Worm (Caenorhabditis elegans) whole organism, late embryonic: Measurements from ENCODE around the gene scav-4.

Source experiments
- C08G9.2 ChIP-seq: sonication (generic microtip); optimal IDR thresholded peaks from 2 replicates; lab custom pipeline; 2016; ENCODE audit warnings: mild to moderate bottlenecking, missing genetic modification characterization, moderate library complexity, missing compliant biosample characterization
- C38D4.7 ChIP-seq: fragments of 200-800 bp; sonication (Bioruptor generic); optimal IDR thresholded peaks from 2 replicates; lab custom pipeline; 2018; ENCODE audit warnings: mild to moderate bottlenecking, missing genetic modification characterization, moderate library complexity, missing compliant biosample characterization
- F13H6.1 ChIP-seq: sonication (generic microtip); optimal IDR thresholded peaks from 2 replicates; lab custom pipeline; 2016; ENCODE audit warnings: missing genetic modification characterization, missing compliant biosample characterization
- K02D7.2 ChIP-seq: sonication (generic microtip); optimal IDR thresholded peaks from 2 replicates; lab custom pipeline; 2017; ENCODE audit warnings: mild to moderate bottlenecking, missing genetic modification characterization, missing compliant biosample characterization
- T23F11.4 ChIP-seq: fragments of 200-800 bp; sonication (Bioruptor generic); optimal IDR thresholded peaks from 2 replicates; lab custom pipeline; 2018; ENCODE audit warnings: mild to moderate bottlenecking, missing genetic modification characterization, missing compliant biosample characterization
- ceh-14 ChIP-seq: sonication (generic microtip); optimal IDR thresholded peaks from 2 replicates; lab custom pipeline; 2016; ENCODE audit warnings: missing genotype, missing genetic modification characterization, missing compliant biosample characterization
- ceh-18 ChIP-seq: sonication (generic microtip); optimal IDR thresholded peaks from 2 replicates; lab custom pipeline; 2016; ENCODE audit warnings: missing genetic modification characterization, missing compliant biosample characterization
- ceh-19 ChIP-seq: fragments of 200-800 bp; sonication (Bioruptor generic); optimal IDR thresholded peaks from 2 replicates; lab custom pipeline; 2018; ENCODE audit warnings: mild to moderate bottlenecking, missing genetic modification characterization, missing compliant biosample characterization
- ceh-2 ChIP-seq: sonication (generic microtip); optimal IDR thresholded peaks from 2 replicates; lab custom pipeline; 2016; ENCODE audit warnings: missing genotype, missing genetic modification characterization, missing compliant biosample characterization
- ceh-22 ChIP-seq: sonication (generic microtip); optimal IDR thresholded peaks from 2 replicates; lab custom pipeline; 2017; ENCODE audit warnings: missing biosample characterization, missing genetic modification characterization
- ceh-30 ChIP-seq: fragments of 150-350 bp; optimal IDR thresholded peaks from 2 replicates; lab custom pipeline; 2014; ENCODE audit warnings: missing biosample characterization, missing genetic modification characterization
- ceh-31 ChIP-seq: sonication (generic microtip); optimal IDR thresholded peaks from 2 replicates; lab custom pipeline; 2016; ENCODE audit warnings: missing genetic modification characterization, missing compliant biosample characterization
- ceh-6 ChIP-seq: fragments of 200-800 bp; sonication (Bioruptor generic); optimal IDR thresholded peaks from 2 replicates; lab custom pipeline; 2018; ENCODE audit warnings: mild to moderate bottlenecking, missing genetic modification characterization, missing compliant biosample characterization
- dmd-4 ChIP-seq: sonication (generic microtip); optimal IDR thresholded peaks from 2 replicates; lab custom pipeline; 2016; ENCODE audit warnings: borderline replicate concordance, missing genetic modification characterization, missing compliant biosample characterization
- elt-2 ChIP-seq: sonication (generic microtip); optimal IDR thresholded peaks from 2 replicates; lab custom pipeline; 2016; ENCODE audit warnings: missing genetic modification reagents, missing genetic modification characterization, missing compliant biosample characterization
- elt-4 ChIP-seq: sonication (generic microtip); optimal IDR thresholded peaks from 2 replicates; lab custom pipeline; 2016; ENCODE audit warnings: missing genetic modification characterization, missing compliant biosample characterization
- ets-4 ChIP-seq: sonication (generic microtip); optimal IDR thresholded peaks from 2 replicates; lab custom pipeline; 2016; ENCODE audit warnings: missing genetic modification characterization, missing compliant biosample characterization
- eyg-1 ChIP-seq: sonication (generic microtip); optimal IDR thresholded peaks from 2 replicates; lab custom pipeline; 2016; ENCODE audit warnings: missing genotype, missing genetic modification characterization, missing compliant biosample characterization
- fax-1 ChIP-seq: sonication (generic microtip); optimal IDR thresholded peaks from 2 replicates; lab custom pipeline; 2016; ENCODE audit warnings: missing genotype, missing genetic modification characterization, missing compliant biosample characterization
- fkh-10 ChIP-seq: fragments of 150-350 bp; optimal IDR thresholded peaks from 2 replicates; lab custom pipeline; 2014; ENCODE audit warnings: missing biosample characterization, missing genetic modification reagents, missing genetic modification characterization
- hlh-15 ChIP-seq: sonication (generic microtip); optimal IDR thresholded peaks from 2 replicates; lab custom pipeline; 2016; ENCODE audit warnings: missing genetic modification characterization, missing compliant biosample characterization
- lim-6 ChIP-seq: sonication (generic microtip); optimal IDR thresholded peaks from 2 replicates; lab custom pipeline; 2016; ENCODE audit warnings: missing genetic modification characterization, missing compliant biosample characterization
- lin-11 ChIP-seq: fragments of 200-800 bp; sonication (Bioruptor generic); optimal IDR thresholded peaks from 2 replicates; lab custom pipeline; 2018; ENCODE audit warnings: mild to moderate bottlenecking, missing genetic modification characterization, missing compliant biosample characterization
- nfya-1 ChIP-seq: sonication (generic microtip); optimal IDR thresholded peaks from 2 replicates; lab custom pipeline; 2017; ENCODE audit warnings: missing genetic modification characterization, mild to moderate bottlenecking, missing compliant biosample characterization, antibody characterized with exemption, moderate library complexity
- nhr-11 ChIP-seq: fragments of 150-350 bp; optimal IDR thresholded peaks from 2 replicates; lab custom pipeline; 2014; ENCODE audit warnings: missing biosample characterization, missing genetic modification characterization
- pax-1 ChIP-seq: fragments of 150-350 bp; optimal IDR thresholded peaks from 2 replicates; lab custom pipeline; 2014; ENCODE audit warnings: missing biosample characterization, missing genetic modification characterization
- pros-1 ChIP-seq: fragments of 150-350 bp; optimal IDR thresholded peaks from 2 replicates; lab custom pipeline; 2014; ENCODE audit warnings: missing biosample characterization, missing genetic modification reagents, missing genetic modification characterization
- rnt-1 ChIP-seq: sonication (generic microtip); optimal IDR thresholded peaks from 2 replicates; lab custom pipeline; 2016; ENCODE audit warnings: missing genetic modification characterization, missing compliant biosample characterization
- sdc-2 ChIP-seq: sonication (generic microtip); optimal IDR thresholded peaks from 2 replicates; lab custom pipeline; 2016; ENCODE audit warnings: missing genotype, missing genetic modification characterization, missing compliant biosample characterization
- sox-4 ChIP-seq: sonication (generic microtip); optimal IDR thresholded peaks from 2 replicates; lab custom pipeline; 2017; ENCODE audit warnings: mild to moderate bottlenecking, missing genetic modification characterization, inconsistent platforms, missing compliant biosample characterization
- syd-9 ChIP-seq: sonication (generic microtip); optimal IDR thresholded peaks from 2 replicates; lab custom pipeline; 2016; ENCODE audit warnings: mild to moderate bottlenecking, missing genetic modification characterization, moderate library complexity, missing compliant biosample characterization
- tbx-2 ChIP-seq: sonication (generic microtip); optimal IDR thresholded peaks from 2 replicates; lab custom pipeline; 2016; ENCODE audit warnings: missing genetic modification characterization, missing compliant biosample characterization
- unc-3 ChIP-seq, 2 experiments: fragments of 200-800 bp in 1 of 2; sonication (Bioruptor generic) in 1 of 2; sonication (generic microtip) in 1 of 2; conservative IDR thresholded peaks in 1 of 2; optimal IDR thresholded peaks in 1 of 2; 2 replicates each; pipeline versions ENCODE4 v1.3.6 to Lab custom; 2016 to 2022; ENCODE audit warnings: missing compliant biosample characterization in 2 of 2, missing genetic modification characterization in 2 of 2, missing genetic modification reagents in 1 of 2
- unc-42 ChIP-seq: sonication (generic microtip); optimal IDR thresholded peaks from 2 replicates; lab custom pipeline; 2016; ENCODE audit warnings: missing genotype, missing genetic modification characterization, missing compliant biosample characterization
- unc-55 ChIP-seq: sonication (generic microtip); optimal IDR thresholded peaks from 2 replicates; lab custom pipeline; 2017; ENCODE audit warnings: missing biosample characterization, missing genetic modification reagents, missing genetic modification characterization
- zip-5 ChIP-seq: sonication (generic microtip); optimal IDR thresholded peaks from 2 replicates; lab custom pipeline; 2016; ENCODE audit warnings: missing genetic modification characterization, missing compliant biosample characterization

The scav-4 gene

DNA sequence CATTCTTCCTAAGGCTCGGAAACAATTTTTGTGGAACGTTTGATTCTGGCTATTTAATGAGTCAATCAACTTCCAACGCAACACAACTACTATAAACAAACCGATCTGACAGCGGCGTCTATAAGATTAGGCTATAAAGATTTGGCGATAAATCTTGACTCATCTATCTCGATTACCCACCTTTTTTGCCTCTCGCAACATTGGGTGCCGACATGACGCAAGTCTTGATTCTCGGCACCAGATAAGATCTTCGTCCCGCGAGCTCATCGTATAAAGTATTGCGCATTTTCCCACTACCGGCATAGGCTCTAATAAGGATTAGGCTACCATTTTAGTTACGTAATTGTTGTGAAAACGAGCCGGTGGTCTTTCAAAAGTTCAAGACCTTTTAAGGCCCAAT is 30.3 kb downstream of the scav-4 start:
- TF ChIP-seq ceh-30 (no peak), unc-55 (peak; percentile 2), C38D4.7 (GFP tag; lab: Kevin White, UChicago) (no peak), ceh-14 (tag; lab: Kevin White, UChicago) (no peak), fkh-10 (GFP tag; lab: Kevin White, UChicago) (no peak), ceh-2 (tag; lab: Kevin White, UChicago) (no peak), fax-1 (tag; lab: Kevin White, UChicago) (no peak), elt-4 (tag; lab: Kevin White, UChicago) (no peak), tbx-2 (peak; percentile 64), rnt-1 (tag; lab: Kevin White, UChicago) (peak; percentile 6), ets-4 (no peak), pros-1 (no peak), F13H6.1 (tag; lab: Kevin White, UChicago) (no peak), T23F11.4 (GFP tag; lab: Kevin White, UChicago) (no peak)

DNA sequence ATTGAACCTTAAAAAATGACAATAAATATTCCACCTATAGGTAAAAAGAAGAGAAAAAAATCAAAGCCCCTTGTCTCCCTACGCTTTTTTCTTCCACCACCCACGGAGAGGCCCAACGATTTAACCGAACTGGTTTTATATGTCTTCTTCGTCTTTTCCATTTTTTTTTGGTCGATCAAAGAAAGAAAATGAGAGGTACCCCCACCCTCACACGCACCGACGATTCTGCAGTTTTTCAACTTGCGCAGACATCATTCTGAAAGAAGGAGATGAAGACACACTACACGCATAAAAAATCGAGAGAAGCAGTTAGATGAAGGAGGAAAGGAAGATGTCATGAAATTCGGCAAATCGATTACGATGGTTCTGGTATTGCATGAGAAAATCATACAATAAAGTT is 32.8 kb downstream of the scav-4 start:
- TF ChIP-seq eyg-1 (tag; lab: Kevin White, UChicago) (no peak), ceh-18 (tag; lab: Kevin White, UChicago) (no peak), syd-9 (no peak), nfya-1 (tag; lab: Kevin White, UChicago) (no peak), T23F11.4 (GFP tag; lab: Kevin White, UChicago) (no peak), lim-6 (tag; lab: Kevin White, UChicago) (no peak), K02D7.2 (tag; lab: Kevin White, UChicago) (no peak), fax-1 (tag; lab: Kevin White, UChicago) (no peak)

DNA sequence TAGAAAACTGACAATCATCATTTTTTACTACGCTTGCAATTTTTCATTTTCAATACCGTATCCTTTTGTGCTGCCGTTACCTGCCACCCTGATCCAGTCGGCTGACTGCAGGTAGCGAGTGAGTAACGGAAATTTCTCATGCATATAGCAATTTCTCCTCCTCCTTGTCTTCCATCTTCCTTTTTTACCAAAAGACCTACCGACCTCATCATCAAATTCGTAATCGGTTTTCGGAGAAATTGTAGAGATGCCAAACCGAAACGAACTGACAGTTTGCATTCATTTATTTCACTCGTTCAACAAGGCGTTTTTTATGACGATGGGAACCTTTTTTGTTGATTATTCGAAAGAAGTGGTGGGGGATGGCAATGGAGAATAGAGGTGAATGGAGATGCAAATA is 34.7 kb downstream of the scav-4 start:
- TF ChIP-seq fkh-10 (GFP tag; lab: Kevin White, UChicago): no peak

DNA sequence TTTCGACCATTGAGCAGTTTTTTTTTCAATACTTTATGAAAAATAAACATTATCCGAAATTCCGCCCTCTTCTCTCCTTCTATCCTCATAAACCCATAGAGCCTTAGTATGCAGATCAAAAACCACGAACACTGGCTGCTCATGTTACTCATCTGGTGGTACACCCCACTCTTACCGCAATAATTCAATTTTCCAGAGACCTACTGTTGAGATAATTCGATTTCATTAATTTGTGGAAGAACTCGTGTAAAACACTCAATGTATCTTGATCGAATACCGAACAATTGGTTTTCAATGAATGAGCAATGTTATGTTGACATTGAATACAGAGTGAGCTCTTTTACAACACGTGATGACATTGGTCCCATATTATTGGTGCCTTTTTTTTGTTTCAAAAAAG is 39.9 kb downstream of the scav-4 start:
- TF ChIP-seq zip-5 (tag; lab: Kevin White, UChicago): no peak
- TF ChIP-seq unc-42: peak; percentile 66
- TF ChIP-seq, all 69 proteins: peak for 1

DNA sequence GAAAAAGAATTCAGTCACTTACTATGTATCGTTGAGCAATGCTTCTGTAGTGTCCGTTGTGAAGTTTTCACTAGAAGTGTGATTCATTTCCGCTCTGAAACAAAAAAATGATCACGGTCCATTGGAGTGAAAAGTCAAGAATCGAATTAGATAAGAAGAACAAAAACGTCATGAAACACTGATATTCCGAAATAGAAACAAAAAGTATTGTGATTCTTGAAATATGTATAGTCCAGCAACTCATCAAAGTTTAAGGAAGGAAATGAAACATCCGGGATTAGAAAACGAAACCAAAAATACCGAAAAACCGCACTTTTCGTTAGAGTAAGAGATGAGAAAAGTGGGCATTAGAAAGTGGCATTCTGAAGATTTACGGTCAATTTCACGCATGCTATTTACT is 51.0 kb downstream of the scav-4 start, which contains the start of gene npr-10:
TSS of gene npr-10 (minus strand) at position 101 of the 400 bp plus-strand sequence.
- TF ChIP-seq C08G9.2 (tag; lab: Kevin White, UChicago) (no peak), hlh-15 (no peak), pax-1 (tag; lab: Kevin White, UChicago) (no peak), elt-2 (tag; lab: Kevin White, UChicago) (no peak)

DNA sequence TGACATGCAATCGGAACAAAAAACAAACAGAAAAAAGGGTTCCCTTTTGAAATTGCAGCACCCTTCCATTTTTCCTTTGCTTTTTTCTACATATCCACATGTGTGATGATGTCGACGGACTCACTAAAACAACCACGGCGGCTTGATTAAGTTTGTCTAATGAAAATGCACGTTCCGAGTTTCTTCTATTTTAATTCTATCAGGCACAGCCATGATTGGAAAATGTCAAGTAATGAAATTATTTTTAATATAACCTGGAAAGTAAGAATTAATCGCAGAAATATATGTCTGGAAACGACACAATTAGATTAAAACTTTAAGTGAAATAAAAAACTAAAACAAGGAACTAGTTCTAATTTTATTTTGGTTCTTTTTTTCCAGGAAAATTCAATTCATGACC is 52.3 kb downstream of the scav-4 start:
- TF ChIP-seq ceh-6 (GFP tag; lab: Kevin White, UChicago): no peak
- TF ChIP-seq C08G9.2 (tag; lab: Kevin White, UChicago): no peak
- no peak for TF ChIP-seq sdc-2 (tag; lab: Kevin White, UChicago)
- no peak for TF ChIP-seq lin-11 (tag; lab: Kevin White, UChicago)
- TF ChIP-seq ceh-22 (tag; lab: Kevin White, UChicago): no peak
- TF ChIP-seq ceh-31: no peak
- no peak for TF ChIP-seq T23F11.4 (GFP tag; lab: Kevin White, UChicago)
- no peak for TF ChIP-seq C38D4.7 (GFP tag; lab: Kevin White, UChicago)
- TF ChIP-seq unc-3 (GFP tag; conservative IDR thresholded peaks at IDR 0.05; lab: Robert Waterston, UW): no peak
- no peak for TF ChIP-seq unc-3 (tag; optimal IDR thresholded peaks at IDR 0.05; lab: Kevin White, UChicago)
- TF ChIP-seq nhr-11 (tag; lab: Kevin White, UChicago): no peak
- no peak for TF ChIP-seq sox-4 (tag; lab: Kevin White, UChicago)
- no peak for TF ChIP-seq ceh-19 (GFP tag; lab: Kevin White, UChicago)
- TF ChIP-seq dmd-4 (tag; lab: Kevin White, UChicago): no peak
- TF ChIP-seq F13H6.1 (tag; lab: Kevin White, UChicago): no peak
